Worm (Caenorhabditis elegans) whole organism, mixed stage, embryonic: ENCODE data around the gene klf-2.

Source experiments
- M03D4.4 ChIP-seq: sonication (generic microtip); optimal IDR thresholded peaks from 2 replicates; lab custom pipeline; 2017; ENCODE audit warnings: mild to moderate bottlenecking, missing genetic modification characterization, missing compliant biosample characterization
- bed-3 ChIP-seq: fragments of 200-800 bp; sonication (Bioruptor generic); optimal IDR thresholded peaks from 3 replicates; lab custom pipeline; 2018; ENCODE audit warnings: mild to moderate bottlenecking, missing genetic modification characterization, moderate library complexity, missing compliant biosample characterization
- blmp-1 ChIP-seq: fragments of 150-350 bp; optimal IDR thresholded peaks from 2 replicates; lab custom pipeline; 2014; ENCODE audit warnings: missing biosample characterization, missing genetic modification characterization
- ceh-43 ChIP-seq: fragments of 200-800 bp; sonication (Bioruptor generic); optimal IDR thresholded peaks from 2 replicates; lab custom pipeline; 2018; ENCODE audit warnings: mild to moderate bottlenecking, missing genetic modification characterization, moderate library complexity, missing compliant biosample characterization
- ces-1 ChIP-seq: fragments of 150-350 bp; optimal IDR thresholded peaks from 2 replicates; lab custom pipeline; 2014; ENCODE audit warnings: missing biosample characterization, missing genetic modification reagents, missing genetic modification characterization
- cnd-1 ChIP-seq: fragments of 200-800 bp; sonication (Bioruptor generic); optimal IDR thresholded peaks from 2 replicates; lab custom pipeline; 2018; ENCODE audit warnings: mild to moderate bottlenecking, missing genetic modification characterization, missing compliant biosample characterization
- drap-1 ChIP-seq: fragments of 200-800 bp; sonication (Bioruptor generic); optimal IDR thresholded peaks from 3 replicates; lab custom pipeline; 2018; ENCODE audit warnings: mild to moderate bottlenecking, missing genetic modification characterization, missing compliant biosample characterization
- elt-1 ChIP-seq: sonication (generic microtip); optimal IDR thresholded peaks from 2 replicates; lab custom pipeline; 2017; ENCODE audit warnings: missing genetic modification characterization, mild to moderate bottlenecking, missing compliant biosample characterization, antibody characterized with exemption, moderate library complexity, borderline replicate concordance; ENCODE audit not compliant: insufficient read depth
- flh-1 ChIP-seq: fragments of 200-800 bp; sonication (Bioruptor generic); optimal IDR thresholded peaks from 2 replicates; lab custom pipeline; 2018; ENCODE audit warnings: mild to moderate bottlenecking, missing genetic modification characterization, moderate library complexity, missing compliant biosample characterization
- ham-2 ChIP-seq: fragments of 200-800 bp; sonication (Bioruptor generic); optimal IDR thresholded peaks from 2 replicates; lab custom pipeline; 2018; ENCODE audit warnings: mild to moderate bottlenecking, missing genetic modification characterization, missing compliant biosample characterization
- hlh-1 ChIP-seq: fragments of 150-350 bp; optimal IDR thresholded peaks from 2 replicates; lab custom pipeline; 2014; ENCODE audit warnings: missing biosample characterization, missing genetic modification reagents, missing genetic modification characterization
- lin-32 ChIP-seq: fragments of 200-800 bp; sonication (Bioruptor generic); optimal IDR thresholded peaks from 2 replicates; lab custom pipeline; 2018; ENCODE audit warnings: mild to moderate bottlenecking, missing genetic modification characterization, missing compliant biosample characterization
- lsy-2 ChIP-seq: fragments of 150-350 bp; optimal IDR thresholded peaks from 2 replicates; lab custom pipeline; 2014; ENCODE audit warnings: missing biosample characterization, missing genetic modification characterization
- mab-5 ChIP-seq: fragments of 150-350 bp; optimal IDR thresholded peaks from 2 replicates; lab custom pipeline; 2014; ENCODE audit warnings: missing biosample characterization, missing genetic modification characterization
- mep-1 ChIP-seq: fragments of 150-350 bp; optimal IDR thresholded peaks from 2 replicates; lab custom pipeline; 2017; ENCODE audit warnings: missing biosample characterization, missing genetic modification reagents, missing genetic modification characterization, inconsistent platforms
- mls-2 ChIP-seq: sonication (generic microtip); optimal IDR thresholded peaks from 2 replicates; lab custom pipeline; 2016; ENCODE audit warnings: mild to moderate bottlenecking, missing genetic modification characterization, moderate library complexity, missing compliant biosample characterization
- nhr-12 ChIP-seq: fragments of 150-350 bp; optimal IDR thresholded peaks from 2 replicates; lab custom pipeline; 2014; ENCODE audit warnings: missing biosample characterization, missing genetic modification characterization
- nhr-2 ChIP-seq: fragments of 150-350 bp; optimal IDR thresholded peaks from 2 replicates; lab custom pipeline; 2014; ENCODE audit warnings: missing biosample characterization, missing genetic modification characterization
- nhr-237 ChIP-seq: fragments of 150-350 bp; optimal IDR thresholded peaks from 2 replicates; lab custom pipeline; 2014; ENCODE audit warnings: missing biosample characterization, missing genetic modification characterization
- nhr-28 ChIP-seq: fragments of 150-350 bp; optimal IDR thresholded peaks from 2 replicates; lab custom pipeline; 2014; ENCODE audit warnings: missing biosample characterization, missing genetic modification characterization
- nhr-76 ChIP-seq: sonication (generic microtip); optimal IDR thresholded peaks from 2 replicates; lab custom pipeline; 2017; ENCODE audit warnings: missing biosample characterization, missing genetic modification characterization
- pha-4 ChIP-seq: fragments of 150-350 bp; optimal IDR thresholded peaks from 2 replicates; lab custom pipeline; 2018; ENCODE audit warnings: missing biosample characterization, missing genetic modification reagents, missing genetic modification characterization
- sem-2 ChIP-seq: fragments of 200-800 bp; sonication (Bioruptor generic); optimal IDR thresholded peaks from 2 replicates; lab custom pipeline; 2018; ENCODE audit warnings: mild to moderate bottlenecking, missing genetic modification characterization, missing compliant biosample characterization
- tbx-8 ChIP-seq: fragments of 200-800 bp; sonication (Bioruptor generic); optimal IDR thresholded peaks from 2 replicates; lab custom pipeline; 2018; ENCODE audit warnings: mild to moderate bottlenecking, missing genetic modification characterization, moderate library complexity, missing compliant biosample characterization
- unc-120 ChIP-seq: sonication (generic microtip); optimal IDR thresholded peaks from 2 replicates; lab custom pipeline; 2017; ENCODE audit warnings: missing genetic modification characterization, missing compliant biosample characterization; ENCODE audit not compliant: poor library complexity, severe bottlenecking
- unc-39 ChIP-seq: fragments of 150-350 bp; optimal IDR thresholded peaks from 2 replicates; lab custom pipeline; 2014; ENCODE audit warnings: missing biosample characterization, missing genetic modification characterization
- unc-62 ChIP-seq: fragments of 150-350 bp; optimal IDR thresholded peaks from 2 replicates; lab custom pipeline; 2014; ENCODE audit warnings: missing biosample characterization, missing genetic modification reagents, missing genetic modification characterization
- zip-8 ChIP-seq: fragments of 150-350 bp; optimal IDR thresholded peaks from 2 replicates; lab custom pipeline; 2014; ENCODE audit warnings: missing biosample characterization, missing genetic modification characterization

klf-2 gene

ce11 chrV:20662474-20662873 is 23.0 kb upstream of the klf-2 start:
- TF ChIP-seq drap-1 (GFP tag; lab: Kevin White, UChicago) (no peak), elt-1 (tag; lab: Kevin White, UChicago) (peak; percentile 25)

ce11 chrV:20663736-20664135 is 21.7 kb upstream of the klf-2 start:
- TF ChIP-seq bed-3 (no peak), blmp-1 (tag; lab: Kevin White, UChicago) (peak; percentile 18)

ce11 chrV:20664930-20665329 is 20.6 kb upstream of the klf-2 start:
- no peak for TF ChIP-seq ces-1 (GFP tag; lab: Kevin White, UChicago)
- TF ChIP-seq zip-8 = peak; percentile 54
- no peak for TF ChIP-seq ceh-43 (GFP tag; lab: Kevin White, UChicago)
- TF ChIP-seq nhr-2 (tag; lab: Kevin White, UChicago) = no peak
- peak; percentile 84 for TF ChIP-seq blmp-1 (tag; lab: Kevin White, UChicago)
- no peak for TF ChIP-seq lsy-2 (tag; lab: Kevin White, UChicago)
- no peak for TF ChIP-seq pha-4
- no peak for TF ChIP-seq mls-2 (tag; lab: Kevin White, UChicago)
- TF ChIP-seq nhr-237 = no peak
- no peak for TF ChIP-seq ham-2 (GFP tag; lab: Kevin White, UChicago)
- no peak for TF ChIP-seq nhr-76 (tag; lab: Kevin White, UChicago)
- TF ChIP-seq flh-1 (GFP tag; lab: Kevin White, UChicago) = no peak
- TF ChIP-seq bed-3 = no peak
- TF ChIP-seq mab-5 (tag; lab: Kevin White, UChicago) = no peak
- no peak for TF ChIP-seq tbx-8 (GFP tag; lab: Kevin White, UChicago)

ce11 chrV:20666905-20667304 is 18.6 kb upstream of the klf-2 start, which contains the start of gene mlt-11:
Gene mlt-11 (plus strand): TSS chrV:20667205.
- TF ChIP-seq nhr-76 (tag; lab: Kevin White, UChicago) (no peak), nhr-12 (tag; lab: Kevin White, UChicago) (no peak), M03D4.4 (tag; lab: Kevin White, UChicago) (no peak), hlh-1 (no peak), mab-5 (tag; lab: Kevin White, UChicago) (no peak), pha-4 (no peak)

ce11 chrV:20670625-20671024 is 14.9 kb upstream of the klf-2 start:
- TF ChIP-seq zip-8 = no peak
- no peak for TF ChIP-seq unc-120
- TF ChIP-seq nhr-28 (tag; lab: Kevin White, UChicago) = no peak
- TF ChIP-seq bed-3 = no peak
- TF ChIP-seq sem-2 (GFP tag; lab: Kevin White, UChicago) = peak; percentile 14
- no peak for TF ChIP-seq nhr-237
- no peak for TF ChIP-seq hlh-1

ce11 chrV:20680189-20680588 is 5.3 kb upstream of the klf-2 start:
- TF ChIP-seq lin-32 (GFP tag; lab: Kevin White, UChicago) (no peak), unc-62 (GFP tag; lab: Kevin White, UChicago) (no peak), tbx-8 (GFP tag; lab: Kevin White, UChicago) (no peak), ceh-43 (GFP tag; lab: Kevin White, UChicago) (no peak), nhr-237 (no peak), mls-2 (tag; lab: Kevin White, UChicago) (no peak)

ce11 chrV:20681120-20681519 is 4.4 kb upstream of the klf-2 start, which contains the start of gene srsx-35:
Gene srsx-35 (plus strand): TSS chrV:20681420.
- TF ChIP-seq flh-1 (GFP tag; lab: Kevin White, UChicago) (no peak), bed-3 (no peak), unc-39 (tag; lab: Kevin White, UChicago) (no peak), mep-1 (tag; lab: Kevin White, UChicago) (no peak), M03D4.4 (tag; lab: Kevin White, UChicago) (no peak), unc-120 (no peak), cnd-1 (tag; lab: Kevin White, UChicago) (no peak)
